Fruit fly (Drosophila melanogaster) Kc167 (cell line): ENCODE data around the gene Abca3.

Experiments used
- Myc ChIP-seq: fragments of >200 bp; optimal IDR thresholded peaks from 2 replicates; lab custom pipeline; 2017; ENCODE audit warnings: missing external identifiers
- Sin3A ChIP-seq: fragments of >200 bp; optimal IDR thresholded peaks from 2 replicates; lab custom pipeline; 2018; ENCODE audit warnings: missing external identifiers
- h ChIP-seq: fragments of >200 bp; optimal IDR thresholded peaks from 3 replicates; lab custom pipeline; 2018; ENCODE audit warnings: missing external identifiers
- insv ChIP-seq: fragments of >200 bp; optimal IDR thresholded peaks from 3 replicates; lab custom pipeline; 2018; ENCODE audit warnings: missing external identifiers
- psq ChIP-seq: fragments of >200 bp; optimal IDR thresholded peaks from 2 replicates; lab custom pipeline; 2017; ENCODE audit warnings: missing external identifiers
- ttk ChIP-seq: sonication (Bioruptor generic); optimal IDR thresholded peaks from 2 replicates; lab custom pipeline; 2017; ENCODE audit warnings: missing external identifiers

Gene Abca3

dm6 chrX:21322289-21322981 lies 16.0 kb upstream of the Abca3 start:
- no peak for TF ChIP-seq Myc (lab: Kevin White, UChicago)
- TF ChIP-seq ttk (lab: Kevin White, UChicago) = no peak
- no peak for TF ChIP-seq insv (lab: Kevin White, UChicago)

- no peak for TF ChIP-seq h (lab: Kevin White, UChicago)
- no peak for TF ChIP-seq Sin3A (lab: Kevin White, UChicago)
- TF ChIP-seq ttk (lab: Kevin White, UChicago) = no peak
- no peak for TF ChIP-seq Myc (lab: Kevin White, UChicago)
- no peak for TF ChIP-seq psq (lab: Kevin White, UChicago)
- TF ChIP-seq insv (lab: Kevin White, UChicago) = no peak
Measured at dm6 chrX:21319202-21319772, 12.8 kb upstream of the Abca3 start, which contains the start of the genes SLIRP1 and anox. TSS of gene SLIRP1 (minus strand) at chrX:21319296. TSS of gene anox (minus strand) at chrX:21319296.

DNA sequence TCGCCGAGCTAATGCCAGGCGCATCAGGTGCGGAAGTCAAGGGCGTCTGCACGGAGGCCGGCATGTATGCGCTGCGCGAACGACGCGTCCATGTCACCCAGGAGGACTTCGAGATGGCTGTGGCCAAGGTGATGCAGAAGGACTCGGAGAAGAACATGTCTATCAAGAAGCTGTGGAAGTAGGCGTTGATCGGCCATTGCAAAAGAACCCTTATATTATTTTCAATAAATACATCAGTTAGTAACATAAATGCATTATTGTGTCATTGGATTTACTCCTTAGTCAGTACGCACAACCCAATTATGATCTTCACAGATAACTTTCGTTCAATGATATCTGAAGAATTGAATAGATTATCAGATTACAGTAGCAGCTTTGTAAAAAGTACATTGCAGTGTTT lies 11.0 kb upstream of the Abca3 start, which contains the start of gene CG1801:
Gene CG1801, minus strand, starts transcription at position 101 of the 400 bp plus-strand sequence.
- TF ChIP-seq Sin3A (lab: Kevin White, UChicago) = no peak

DNA sequence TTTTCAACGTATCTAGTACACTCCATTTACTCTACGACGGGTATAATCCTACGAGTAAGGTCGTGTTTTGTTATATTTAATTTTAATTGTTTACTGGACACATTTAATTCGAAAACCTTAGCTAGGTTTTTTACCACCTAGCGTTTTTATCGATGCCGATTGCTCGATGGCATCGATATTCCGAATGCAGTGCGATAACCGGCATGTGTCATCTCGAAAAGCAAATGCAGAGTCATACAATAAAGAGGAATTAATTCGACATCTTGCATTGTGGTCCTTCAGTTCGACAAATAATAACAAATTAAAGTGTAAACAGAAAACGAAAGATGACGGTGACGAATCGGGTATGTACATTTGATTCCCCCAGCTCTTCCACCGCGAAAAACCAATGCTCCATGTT lies 9.4 kb upstream of the Abca3 start, which contains the start of gene Rpt6:
Gene Rpt6, plus strand, starts transcription at position 201 of the 400 bp plus-strand sequence.
- no peak for TF ChIP-seq insv (lab: Kevin White, UChicago)
- no peak for TF ChIP-seq Sin3A (lab: Kevin White, UChicago)
- TF ChIP-seq Myc (lab: Kevin White, UChicago) = no peak
- no peak for TF ChIP-seq ttk (lab: Kevin White, UChicago)
- TF ChIP-seq h (lab: Kevin White, UChicago) = no peak
- no peak for TF ChIP-seq psq (lab: Kevin White, UChicago)

DNA sequence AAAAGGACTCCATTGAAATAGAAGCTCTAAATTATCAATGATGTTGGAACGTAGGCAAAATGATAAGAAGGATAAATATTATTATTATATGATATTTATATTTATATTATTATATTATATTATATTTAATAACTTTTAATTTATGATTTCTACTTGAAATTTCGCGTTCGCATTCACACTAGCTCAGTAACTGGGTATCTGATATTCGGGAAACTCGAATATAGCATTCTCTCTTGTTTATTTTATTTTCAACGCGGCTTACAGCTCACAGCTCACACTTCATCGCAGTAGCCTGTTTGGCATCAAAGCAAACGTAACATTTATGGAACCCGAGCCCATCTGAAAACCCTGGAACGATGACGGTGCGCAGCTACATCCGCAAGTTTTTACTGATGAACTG lies 21.5 kb downstream of the Abca3 start, which contains the start of gene CG1494:
Gene CG1494, plus strand, starts transcription at position 301 of the 400 bp plus-strand sequence.
- no peak for TF ChIP-seq ttk (lab: Kevin White, UChicago)
- TF ChIP-seq Myc (lab: Kevin White, UChicago) = no peak
- no peak for TF ChIP-seq h (lab: Kevin White, UChicago)
- no peak for TF ChIP-seq psq (lab: Kevin White, UChicago)
- no peak for TF ChIP-seq insv (lab: Kevin White, UChicago)
- no peak for TF ChIP-seq Sin3A (lab: Kevin White, UChicago)

- TF ChIP-seq h (lab: Kevin White, UChicago) (no peak), ttk (lab: Kevin White, UChicago) (no peak), Sin3A (lab: Kevin White, UChicago) (no peak), insv (lab: Kevin White, UChicago) (no peak), psq (lab: Kevin White, UChicago) (no peak), Myc (lab: Kevin White, UChicago) (no peak)
Measured at dm6 chrX:21282035-21282434, 24.4 kb downstream of the Abca3 start.

DNA sequence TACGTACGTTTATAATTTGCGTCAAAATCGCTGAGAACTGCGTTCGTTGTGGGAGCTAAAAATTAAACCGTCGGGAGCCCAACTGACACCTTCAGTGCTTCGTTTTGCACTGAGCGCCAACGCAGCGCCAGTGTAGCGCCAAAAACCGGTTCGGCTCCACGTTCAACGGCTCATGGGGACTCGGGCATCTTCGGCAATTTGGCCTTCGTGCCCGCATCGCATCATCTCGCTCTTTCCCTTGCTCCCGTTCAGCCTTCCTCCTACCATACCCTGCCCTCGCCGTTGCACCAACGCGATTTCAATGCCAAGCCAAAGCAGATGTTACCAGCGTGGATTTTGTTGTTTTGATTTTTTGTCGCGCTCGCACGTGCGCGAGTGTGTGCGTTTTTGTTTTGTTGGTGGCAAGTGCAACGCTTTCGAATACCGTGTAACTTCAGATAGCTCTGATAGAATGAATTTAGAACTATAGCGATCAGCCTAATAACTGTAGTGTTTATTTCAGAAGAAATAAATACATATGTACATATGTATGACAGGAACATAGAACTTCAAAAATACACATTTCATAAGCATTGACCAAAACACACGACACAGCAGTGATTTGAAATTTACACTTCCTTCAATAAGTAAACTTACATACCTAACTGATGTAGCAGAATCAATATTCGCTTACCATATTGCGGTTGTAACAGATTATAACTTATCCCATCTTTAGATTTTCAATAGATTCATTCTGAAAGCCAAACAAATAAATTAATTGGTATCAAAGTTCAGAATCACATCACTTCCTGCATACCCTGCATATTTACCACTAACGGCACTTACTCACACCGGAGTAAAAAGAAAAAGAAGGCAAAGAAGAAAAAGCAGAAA lies 25.2 kb downstream of the Abca3 start, which contains the start of gene Mnr:
Gene Mnr, minus strand, starts transcription at position 133 of the 873 bp plus-strand sequence.
- TF ChIP-seq Sin3A (lab: Kevin White, UChicago) (no peak), ttk (lab: Kevin White, UChicago) (no peak), insv (lab: Kevin White, UChicago) (no peak), psq (lab: Kevin White, UChicago) (no peak), h (lab: Kevin White, UChicago) (no peak), Myc (lab: Kevin White, UChicago) (no peak)

DNA sequence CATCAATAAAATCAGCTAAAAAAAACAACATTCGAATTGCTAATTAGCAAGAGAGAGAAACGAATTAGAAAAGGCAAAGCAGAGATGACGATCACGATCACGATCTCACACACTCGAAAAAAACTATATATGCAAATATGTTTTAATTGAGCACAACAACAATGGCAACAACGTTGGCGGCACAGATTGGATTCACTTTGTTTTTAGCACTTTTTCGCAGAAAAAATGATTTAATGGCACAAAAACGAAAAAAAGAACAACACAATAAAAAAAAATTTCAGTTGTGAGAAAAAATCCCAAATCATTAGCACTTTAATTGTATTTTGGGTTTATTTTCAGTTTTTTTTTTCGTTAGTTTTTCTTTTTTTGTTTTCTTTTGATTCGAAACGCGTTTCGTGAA lies 25.8 kb downstream of the Abca3 start:
- TF ChIP-seq ttk (lab: Kevin White, UChicago) (no peak), insv (lab: Kevin White, UChicago) (no peak)

DNA sequence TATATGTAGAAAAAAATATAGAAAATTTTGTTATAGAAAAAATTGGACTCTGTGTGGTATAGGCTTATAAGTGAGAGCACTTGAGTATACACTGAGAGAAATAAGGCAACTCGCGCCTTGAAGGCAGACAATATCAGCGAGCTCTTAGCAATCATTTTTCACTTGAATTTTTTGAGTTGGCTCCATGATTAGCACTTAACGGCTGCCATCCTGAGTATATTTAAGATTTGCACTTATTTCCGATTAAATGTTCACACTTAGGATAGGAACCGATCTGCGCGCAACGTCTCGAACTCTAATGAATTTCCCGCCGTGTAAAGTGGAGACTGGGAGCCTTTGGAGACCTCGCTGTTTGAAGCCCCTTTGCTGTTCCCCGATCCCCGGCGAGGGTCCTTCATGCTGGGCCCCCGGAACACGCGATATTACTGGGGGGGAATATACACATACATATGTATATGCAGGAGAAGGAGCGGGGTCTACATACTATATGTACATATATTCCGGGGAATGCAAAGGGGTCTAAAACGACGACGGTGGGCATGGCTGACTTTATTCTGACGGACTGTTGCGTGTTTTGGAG lies 27.1 kb downstream of the Abca3 start:
- TF ChIP-seq psq (lab: Kevin White, UChicago) (no peak), Sin3A (lab: Kevin White, UChicago) (no peak), Myc (lab: Kevin White, UChicago) (no peak), h (lab: Kevin White, UChicago) (no peak), insv (lab: Kevin White, UChicago) (no peak), ttk (lab: Kevin White, UChicago) (no peak)

DNA sequence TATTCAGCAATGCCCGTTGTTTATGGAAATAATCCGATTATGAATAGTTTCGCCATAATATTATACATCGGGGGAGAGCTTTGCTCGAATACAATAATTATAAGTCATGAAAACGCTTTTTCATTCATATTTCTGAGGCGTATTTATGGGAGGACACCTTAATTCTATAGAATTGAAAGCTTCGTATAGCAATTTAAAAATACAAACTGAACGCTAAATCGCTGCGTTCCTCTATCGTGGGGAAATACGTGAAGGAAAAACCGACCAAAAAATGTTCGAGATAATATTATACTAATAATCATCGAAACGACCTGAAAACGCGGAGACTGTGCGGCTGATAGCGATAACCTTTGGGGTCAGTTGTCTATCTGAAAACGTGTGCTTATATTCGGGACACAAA lies 30.0 kb downstream of the Abca3 start:
- no peak for TF ChIP-seq insv (lab: Kevin White, UChicago)

- TF ChIP-seq ttk (lab: Kevin White, UChicago) (no peak), Sin3A (lab: Kevin White, UChicago) (no peak), Myc (lab: Kevin White, UChicago) (no peak), h (lab: Kevin White, UChicago) (no peak), psq (lab: Kevin White, UChicago) (no peak), insv (lab: Kevin White, UChicago) (no peak)
Measured at dm6 chrX:21265391-21265790, 41.1 kb downstream of the Abca3 start.
